Fruit fly (Drosophila melanogaster) whole organism, embryonic: ENCODE data around the gene CG17118.

Source experiments
- Antp ChIP-seq: fragments of 200-800 bp; sonication (Bioruptor generic); optimal IDR thresholded peaks from 3 replicates; lab custom pipeline; 2016; ENCODE audit warnings: missing biosample characterization, missing genetic modification characterization
- Atf3 ChIP-seq: fragments of 200-800 bp; sonication (Bioruptor generic); optimal IDR thresholded peaks from 3 replicates; lab custom pipeline; 2016; ENCODE audit warnings: missing biosample characterization, missing genetic modification characterization
- Awh ChIP-seq: fragments of 200-800 bp; sonication (Bioruptor generic); IDR thresholded peaks from 2 replicates; pipeline ENCODE4, ENCODE4 v1.3.6; 2022; ENCODE audit warnings: missing biosample characterization, missing genetic modification characterization
- B-H1 ChIP-seq: fragments of 200-800 bp; sonication (Bioruptor generic); IDR thresholded peaks from 3 replicates; pipeline ENCODE4 v1.3.6; 2022; ENCODE audit warnings: missing biosample characterization, missing genetic modification characterization
- BEAF-32 ChIP-seq: fragments of 200-800 bp; sonication (Bioruptor generic); optimal IDR thresholded peaks from 3 replicates; lab custom pipeline; 2017; ENCODE audit warnings: missing biosample characterization, missing genetic modification characterization, mild to moderate bottlenecking, moderate library complexity, missing genetic modification reagents
- CG10431 ChIP-seq: fragments of 200-800 bp; sonication (Bioruptor generic); optimal IDR thresholded peaks from 3 replicates; lab custom pipeline; 2018; ENCODE audit warnings: missing biosample characterization, mild to moderate bottlenecking, missing genetic modification characterization
- CG11723 ChIP-seq: fragments of 200-800 bp; sonication (Bioruptor generic); optimal IDR thresholded peaks from 2 replicates; lab custom pipeline; 2017; ENCODE audit warnings: missing biosample characterization, mild to moderate bottlenecking, missing genetic modification characterization
- CG12659 ChIP-seq: fragments of 200-800 bp; sonication (Bioruptor generic); optimal IDR thresholded peaks from 3 replicates; lab custom pipeline; 2017; ENCODE audit warnings: mild to moderate bottlenecking, missing biosample characterization, missing genetic modification reagents, missing genetic modification characterization
- CG13424 ChIP-seq: fragments of 200-800 bp; sonication (Bioruptor generic); optimal IDR thresholded peaks from 2 replicates; lab custom pipeline; 2019; ENCODE audit warnings: missing biosample characterization, mild to moderate bottlenecking, missing genetic modification characterization, moderate library complexity
- CG2116 ChIP-seq: fragments of 200-800 bp; sonication (Bioruptor generic); optimal IDR thresholded peaks from 3 replicates; lab custom pipeline; 2018; ENCODE audit warnings: missing biosample characterization, mild to moderate bottlenecking, missing genetic modification characterization
- CG2120 ChIP-seq: fragments of 200-800 bp; sonication (Bioruptor generic); optimal IDR thresholded peaks from 3 replicates; lab custom pipeline; 2016; ENCODE audit warnings: missing biosample characterization, missing genetic modification characterization
- CG2129 ChIP-seq: fragments of 200-800 bp; sonication (Bioruptor generic); IDR thresholded peaks from 2 replicates; pipeline ENCODE4 v1.3.6; 2022; ENCODE audit warnings: missing biosample characterization, missing genetic modification characterization; ENCODE audit not compliant: partially characterized antibody
- CG2678 ChIP-seq: fragments of 200-800 bp; sonication (Bioruptor generic); optimal IDR thresholded peaks from 3 replicates; lab custom pipeline; 2019; ENCODE audit warnings: missing biosample characterization, mild to moderate bottlenecking, missing genetic modification characterization, moderate library complexity
- CG2889 ChIP-seq: fragments of 200-800 bp; sonication (Bioruptor generic); IDR thresholded peaks from 3 replicates; pipeline ENCODE4 v1.3.6; 2022; ENCODE audit warnings: missing biosample characterization, missing genetic modification characterization
- CG30020 ChIP-seq: fragments of 200-800 bp; optimal IDR thresholded peaks from 2 replicates; lab custom pipeline; 2019; ENCODE audit warnings: missing biosample characterization, mild to moderate bottlenecking, missing genetic modification characterization, moderate library complexity
- CG30431 ChIP-seq: fragments of 200-800 bp; sonication (Bioruptor generic); optimal IDR thresholded peaks from 2 replicates; lab custom pipeline; 2017; ENCODE audit warnings: missing biosample characterization, missing genetic modification characterization
- CG34376 ChIP-seq: fragments of 200-800 bp; sonication (Bioruptor generic); optimal IDR thresholded peaks from 2 replicates; lab custom pipeline; 2018; ENCODE audit warnings: missing biosample characterization, mild to moderate bottlenecking, missing genetic modification characterization
- CG34422 ChIP-seq: fragments of 200-800 bp; sonication (Bioruptor generic); IDR thresholded peaks from 3 replicates; pipeline ENCODE4 v1.3.6; 2022; ENCODE audit warnings: missing biosample characterization, missing genetic modification characterization
- CG3847 ChIP-seq: fragments of 200-800 bp; sonication (Bioruptor generic); IDR thresholded peaks from 2 replicates; pipeline ENCODE4 v1.3.6; 2022; ENCODE audit warnings: missing biosample characterization, missing genetic modification characterization
- CG4282 ChIP-seq: fragments of 200-800 bp; sonication (Bioruptor generic); optimal IDR thresholded peaks from 2 replicates; lab custom pipeline; 2016; ENCODE audit warnings: missing biosample characterization, missing genetic modification characterization
- CG4360 ChIP-seq: fragments of 200-800 bp; sonication (Bioruptor generic); IDR thresholded peaks from 2 replicates; pipeline ENCODE4 v1.3.6; 2022; ENCODE audit warnings: missing biosample characterization, missing genetic modification characterization
- CG4617 ChIP-seq: fragments of 200-800 bp; sonication (Bioruptor generic); optimal IDR thresholded peaks from 3 replicates; lab custom pipeline; 2016; ENCODE audit warnings: missing biosample characterization, missing genetic modification characterization, borderline replicate concordance
- CG4707 ChIP-seq: fragments of 200-800 bp; sonication (Bioruptor generic); optimal IDR thresholded peaks from 2 replicates; lab custom pipeline; 2018; ENCODE audit warnings: missing biosample characterization, mild to moderate bottlenecking, missing genetic modification characterization, moderate library complexity
- CG6683 ChIP-seq: fragments of 200-800 bp; sonication (Bioruptor generic); optimal IDR thresholded peaks from 2 replicates; lab custom pipeline; 2017; ENCODE audit warnings: missing biosample characterization, mild to moderate bottlenecking, missing genetic modification characterization, missing genetic modification reagents
- CG9817 ChIP-seq: fragments of 200-800 bp; sonication (Bioruptor generic); optimal IDR thresholded peaks from 2 replicates; lab custom pipeline; 2018; ENCODE audit warnings: missing biosample characterization, mild to moderate bottlenecking, missing genetic modification characterization, moderate library complexity
- Dp ChIP-seq: fragments of 200-800 bp; sonication (Bioruptor generic); optimal IDR thresholded peaks from 2 replicates; lab custom pipeline; 2018; ENCODE audit warnings: missing biosample characterization, mild to moderate bottlenecking, missing genetic modification characterization, moderate library complexity
- E2f1 ChIP-seq: fragments of 200-800 bp; sonication (Bioruptor generic); IDR thresholded peaks from 2 replicates; pipeline ENCODE4 v1.3.6; 2022; ENCODE audit warnings: missing biosample characterization, missing genetic modification characterization
- Ets65A ChIP-seq: fragments of 200-800 bp; sonication (Bioruptor generic); peaks from one replicate; lab custom pipeline; 2016; ENCODE audit warnings: missing biosample characterization, missing genetic modification characterization
- Ets97D ChIP-seq: fragments of 200-800 bp; sonication (Bioruptor generic); optimal IDR thresholded peaks from 3 replicates; lab custom pipeline; 2016; ENCODE audit warnings: missing biosample characterization, missing genetic modification characterization
- Gsc ChIP-seq: fragments of 200-800 bp; sonication (Bioruptor generic); IDR thresholded peaks from 2 replicates; pipeline ENCODE4 v1.3.6; 2022; ENCODE audit warnings: missing biosample characterization, missing genetic modification characterization
- HLHmδ ChIP-seq: fragments of 200-800 bp; sonication (Bioruptor generic); optimal IDR thresholded peaks from 2 replicates; lab custom pipeline; 2018; ENCODE audit warnings: missing biosample characterization, mild to moderate bottlenecking, missing genetic modification characterization, moderate library complexity
- Lim3 ChIP-seq: fragments of 200-800 bp; sonication (Bioruptor generic); IDR thresholded peaks from 2 replicates; pipeline ENCODE4 v1.3.6; 2022; ENCODE audit warnings: missing biosample characterization, missing genetic modification characterization
- Sox102F ChIP-seq: fragments of 200-800 bp; sonication (Bioruptor generic); optimal IDR thresholded peaks from 2 replicates; lab custom pipeline; 2018; ENCODE audit warnings: missing biosample characterization, mild to moderate bottlenecking, missing genetic modification characterization, moderate library complexity
- Usf ChIP-seq: fragments of 200-800 bp; sonication (Bioruptor generic); optimal IDR thresholded peaks from 2 replicates; lab custom pipeline; 2017; ENCODE audit warnings: missing genotype, missing biosample characterization, missing genetic modification characterization
- amos ChIP-seq: fragments of 200-800 bp; sonication (Bioruptor generic); IDR thresholded peaks from 2 replicates; pipeline ENCODE4 v1.3.6; 2022; ENCODE audit warnings: missing biosample characterization, missing genetic modification characterization; ENCODE audit not compliant: partially characterized antibody
- ara ChIP-seq: fragments of 200-800 bp; sonication (Bioruptor generic); IDR thresholded peaks from 2 replicates; pipeline ENCODE4 v1.3.6; 2022; ENCODE audit warnings: missing biosample characterization, missing genetic modification characterization
- ems ChIP-seq: fragments of 200-800 bp; sonication (Bioruptor generic); optimal IDR thresholded peaks from 3 replicates; lab custom pipeline; 2016; ENCODE audit warnings: missing biosample characterization, missing genetic modification characterization
- fd96Cb ChIP-seq: fragments of 200-800 bp; sonication (Bioruptor generic); optimal IDR thresholded peaks from 2 replicates; lab custom pipeline; 2018; ENCODE audit warnings: missing biosample characterization, mild to moderate bottlenecking, missing genetic modification characterization, moderate library complexity
- gcm2 ChIP-seq: fragments of 200-800 bp; sonication (Bioruptor generic); optimal IDR thresholded peaks from 2 replicates; lab custom pipeline; 2016; ENCODE audit warnings: missing biosample characterization, missing genetic modification characterization
- grau ChIP-seq: fragments of 200-800 bp; optimal IDR thresholded peaks from 3 replicates; lab custom pipeline; 2019; ENCODE audit warnings: missing biosample characterization, mild to moderate bottlenecking, missing genetic modification characterization, moderate library complexity
- hkb ChIP-seq, 2 experiments: fragments of 200-800 bp in 1 of 2; fragments of >200 bp in 1 of 2; sonication (Bioruptor generic) in 1 of 2; IDR thresholded peaks in 1 of 2; optimal IDR thresholded peaks in 1 of 2; 2 replicates each; pipeline versions ENCODE4 v1.3.6 to Lab custom; 2017 to 2022; ENCODE audit warnings: missing biosample characterization in 1 of 2, missing genetic modification characterization in 1 of 2
- knrl ChIP-seq: fragments of 200-800 bp; sonication (Bioruptor generic); IDR thresholded peaks from 3 replicates; pipeline ENCODE4 v1.3.6; 2022; ENCODE audit warnings: missing biosample characterization, missing genetic modification characterization; ENCODE audit not compliant: partially characterized antibody
- lilli ChIP-seq: fragments of 200-800 bp; sonication (Bioruptor generic); optimal IDR thresholded peaks from 3 replicates; lab custom pipeline; 2016; ENCODE audit warnings: missing biosample characterization, missing genetic modification characterization
- maf-S ChIP-seq: fragments of 200-800 bp; sonication (Bioruptor generic); optimal IDR thresholded peaks from 2 replicates; lab custom pipeline; 2016; ENCODE audit warnings: missing biosample characterization, missing genetic modification characterization
- odd ChIP-seq: fragments of 200-800 bp; sonication (Bioruptor generic); optimal IDR thresholded peaks from 2 replicates; lab custom pipeline; 2017; ENCODE audit warnings: missing biosample characterization, mild to moderate bottlenecking, missing genetic modification characterization
- otp ChIP-seq: fragments of 200-800 bp; sonication (Bioruptor generic); IDR thresholded peaks from 3 replicates; pipeline ENCODE4, ENCODE4 v1.3.6; 2022; ENCODE audit warnings: missing biosample characterization, missing genetic modification characterization
- psq ChIP-seq: fragments of 200-800 bp; sonication (Bioruptor generic); optimal IDR thresholded peaks from 2 replicates; lab custom pipeline; 2017; ENCODE audit warnings: missing biosample characterization, missing genetic modification characterization
- shn ChIP-seq: fragments of 200-800 bp; sonication (Bioruptor generic); optimal IDR thresholded peaks from 3 replicates; lab custom pipeline; 2016; ENCODE audit warnings: missing biosample characterization, missing genetic modification characterization
- ssp ChIP-seq: fragments of 200-800 bp; sonication (Bioruptor generic); IDR thresholded peaks from 2 replicates; pipeline ENCODE4 v1.3.6; 2022; ENCODE audit warnings: missing biosample characterization, missing genetic modification characterization
- vvl ChIP-seq: fragments of 200-800 bp; sonication (Bioruptor generic); IDR thresholded peaks from 2 replicates; pipeline ENCODE4 v1.3.6; 2022; ENCODE audit warnings: missing biosample characterization, missing genetic modification characterization

The CG17118 gene

dm6 chr2L:10735923-10736322 is 5.9 kb downstream of the CG17118 start, which contains the start of gene Nup107 (continued):
- TF ChIP-seq shn (peak; percentile 30), CG2120 (peak; percentile 38), CG34422 (GFP tag; lab: Robert Waterston, UW) (peak; percentile 43; the same call in 1 of the 3 replicates), B-H1 (GFP tag; lab: Robert Waterston, UW) (no peak), CG9817 (tag; lab: Kevin White, UChicago) (peak; percentile 37), Lim3 (no peak), CG12659 (peak; percentile 14), Ets65A (GFP tag; lab: Kevin White, UChicago) (peak; percentile 92), Atf3 (GFP tag; lab: Kevin White, UChicago) (no peak), ssp (peak; percentile 96), psq (GFP tag; lab: Kevin White, UChicago) (no peak), CG34376 (GFP tag; lab: Kevin White, UChicago) (no peak), CG10431 (no peak), Dp (GFP tag; lab: Kevin White, UChicago) (peak; percentile 61), CG2116 (peak; percentile 19), ara (GFP tag; lab: Robert Waterston, UW) (no peak), gcm2 (no peak), CG3847 (GFP tag; lab: Robert Waterston, UW) (0 out of 2 replicates have a peak, but pooled peaks have one; percentile 25), Sox102F (peak; percentile 11), HLHmδ (GFP tag; lab: Kevin White, UChicago) (no peak), CG13424 (tag; lab: Kevin White, UChicago) (peak; percentile 42), CG11723 (GFP tag; lab: Kevin White, UChicago) (no peak), fd96Cb (tag; lab: Kevin White, UChicago) (peak; percentile 7), CG30020 (tag; lab: Kevin White, UChicago) (peak; percentile 88), Gsc (GFP tag; lab: Robert Waterston, UW) (no peak), knrl (GFP tag; lab: Robert Waterston, UW) (no peak; the same call in 2 of the 3 replicates), lilli (GFP tag; lab: Kevin White, UChicago) (peak; percentile 21), CG2129 (GFP tag; lab: Robert Waterston, UW) (no peak), CG4617 (peak; percentile 22), odd (GFP tag; lab: Kevin White, UChicago) (no peak), E2f1 (GFP tag; lab: Robert Waterston, UW) (0 out of 2 replicates have a peak, but pooled peaks have one; percentile 32), CG2678 (no peak), CG4282 (no peak), grau (tag; lab: Kevin White, UChicago) (peak; percentile 40), BEAF-32 (GFP tag; lab: Kevin White, UChicago) (peak; percentile 40), maf-S (peak; percentile 16), Awh (GFP tag; lab: Robert Waterston, UW) (no peak)

DNA sequence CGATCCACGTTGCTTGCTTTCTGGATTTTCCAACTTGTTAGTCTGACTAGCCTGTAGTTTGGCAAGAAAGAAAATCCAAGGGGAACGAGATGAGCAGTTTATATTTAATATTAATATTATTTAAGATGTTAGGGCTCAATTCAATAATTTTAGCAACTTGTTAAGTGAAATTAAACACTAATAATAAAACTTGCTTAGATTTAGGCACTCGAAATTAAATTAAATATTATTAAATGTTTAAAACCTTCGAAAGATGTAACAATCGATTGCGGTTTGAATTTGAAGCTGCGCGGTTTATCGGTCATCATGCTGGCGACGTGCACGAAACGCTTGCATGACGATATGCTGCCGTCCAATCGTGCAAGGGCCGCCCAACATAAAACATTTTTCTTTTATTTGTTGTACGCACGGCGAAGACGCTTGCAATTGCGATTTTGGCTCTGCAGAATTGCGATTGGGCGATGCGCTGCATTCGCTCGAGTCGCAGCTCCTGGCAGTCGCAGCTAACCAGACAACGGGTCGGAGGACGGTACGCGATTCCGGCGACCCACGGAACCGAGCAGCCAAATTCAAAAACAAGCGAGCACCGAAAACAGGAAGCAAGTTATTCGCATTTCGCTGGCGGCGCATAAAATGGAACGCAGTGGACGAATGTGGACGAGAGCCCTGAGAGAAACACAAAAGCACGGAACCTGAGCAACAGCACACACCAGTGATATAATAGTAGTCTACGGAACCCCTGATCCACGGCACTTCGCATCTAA is 7.1 kb downstream of the CG17118 start, which contains the start of the genes Vha16-5 and CG12299:
Vha16-5 (minus strand) TSS at position 51 of the 764 bp plus-strand sequence.
CG12299 (plus strand) TSS at position 353 of the 764 bp plus-strand sequence.
- TF ChIP-seq CG4360 (peak; percentile 59; the same call in 1 of the 2 replicates), odd (GFP tag; lab: Kevin White, UChicago) (no peak), Usf (peak; percentile 45), vvl (peak; percentile 95), Ets97D (GFP tag; lab: Kevin White, UChicago) (peak; percentile 87), CG30431 (GFP tag; lab: Kevin White, UChicago) (peak; percentile 54), Antp (GFP tag; lab: Kevin White, UChicago) (peak; percentile 92), ems (peak; percentile 87), CG2678 (no peak), amos (GFP tag; lab: Robert Waterston, UW) (peak; percentile 88), hkb (optimal IDR thresholded peaks at IDR 0.05; lab: Kevin White, UChicago) (no peak), hkb (GFP tag; IDR thresholded peaks at IDR 0.05; lab: Robert Waterston, UW) (peak; percentile 84), CG6683 (peak; percentile 21), CG2889 (GFP tag; lab: Robert Waterston, UW) (peak; percentile 87), lilli (GFP tag; lab: Kevin White, UChicago) (peak; percentile 94), CG4707 (GFP tag; lab: Kevin White, UChicago) (no peak), otp (peak; percentile 82), E2f1 (GFP tag; lab: Robert Waterston, UW) (peak; percentile 87)
